Fruit fly (Drosophila melanogaster) whole organism, embryonic: Measurements from ENCODE around the gene CG5641.

ENCODE experiments used
- CG10147 ChIP-seq: fragments of 200-800 bp; sonication (Bioruptor generic); optimal IDR thresholded peaks from 2 replicates; lab custom pipeline; 2019; ENCODE audit warnings: missing biosample characterization, mild to moderate bottlenecking, missing genetic modification characterization, moderate library complexity
- CG10654 ChIP-seq: fragments of 200-800 bp; sonication (Bioruptor generic); optimal IDR thresholded peaks from 2 replicates; lab custom pipeline; 2016; ENCODE audit warnings: missing biosample characterization, missing genetic modification characterization
- CG11696 ChIP-seq: fragments of 200-800 bp; sonication (Bioruptor generic); IDR thresholded peaks from 2 replicates; pipeline ENCODE4 v1.3.6; 2022; ENCODE audit warnings: missing biosample characterization, missing genetic modification characterization
- CG11723 ChIP-seq: fragments of 200-800 bp; sonication (Bioruptor generic); optimal IDR thresholded peaks from 2 replicates; lab custom pipeline; 2017; ENCODE audit warnings: missing biosample characterization, mild to moderate bottlenecking, missing genetic modification characterization
- CG14050 ChIP-seq: fragments of 200-800 bp; sonication (Bioruptor generic); IDR thresholded peaks from 3 replicates; pipeline ENCODE4 v1.3.6; 2022; ENCODE audit warnings: missing biosample characterization, missing genetic modification characterization
- CG14860 ChIP-seq: fragments of 200-800 bp; sonication (Bioruptor generic); IDR thresholded peaks from 3 replicates; pipeline ENCODE4 v1.3.6; 2022; ENCODE audit warnings: missing biosample characterization, missing genetic modification characterization; ENCODE audit not compliant: partially characterized antibody
- CG16863 ChIP-seq: fragments of 200-800 bp; sonication (Bioruptor generic); optimal IDR thresholded peaks from 3 replicates; lab custom pipeline; 2016; ENCODE audit warnings: missing biosample characterization, missing genetic modification characterization
- CG17186 ChIP-seq: fragments of 200-800 bp; sonication (Bioruptor generic); optimal IDR thresholded peaks from 3 replicates; lab custom pipeline; 2017; ENCODE audit warnings: missing biosample characterization, missing genetic modification reagents, missing genetic modification characterization
- CG17829 ChIP-seq: fragments of 200-800 bp; optimal IDR thresholded peaks from 2 replicates; lab custom pipeline; 2019; ENCODE audit warnings: missing biosample characterization, mild to moderate bottlenecking, missing genetic modification characterization, moderate library complexity
- CG30431 ChIP-seq: fragments of 200-800 bp; sonication (Bioruptor generic); optimal IDR thresholded peaks from 2 replicates; lab custom pipeline; 2017; ENCODE audit warnings: missing biosample characterization, missing genetic modification characterization
- CG33213 ChIP-seq: fragments of 200-800 bp; sonication (Bioruptor generic); optimal IDR thresholded peaks from 3 replicates; lab custom pipeline; 2016; ENCODE audit warnings: missing biosample characterization, missing genetic modification characterization
- CG7963 ChIP-seq: fragments of 200-800 bp; sonication (Bioruptor generic); IDR thresholded peaks from 3 replicates; pipeline ENCODE4 v1.3.6; 2022; ENCODE audit warnings: missing biosample characterization, missing genetic modification characterization; ENCODE audit not compliant: partially characterized antibody
- CG7987 ChIP-seq: fragments of 200-800 bp; sonication (Bioruptor generic); optimal IDR thresholded peaks from 2 replicates; lab custom pipeline; 2018; ENCODE audit warnings: missing biosample characterization, mild to moderate bottlenecking, missing genetic modification characterization, moderate library complexity
- CG8290 ChIP-seq, 3 experiments: fragments of 200-800 bp; sonication (Bioruptor generic); optimal IDR thresholded peaks; 2 replicates each; lab custom pipeline; 2016 to 2019; ENCODE audit warnings: missing biosample characterization in 3 of 3, missing genetic modification characterization in 3 of 3, mild to moderate bottlenecking in 2 of 3, moderate library complexity in 1 of 3
- CG8765 ChIP-seq: fragments of 200-800 bp; sonication (Bioruptor generic); IDR thresholded peaks from 2 replicates; pipeline ENCODE4 v1.3.6; 2022; ENCODE audit warnings: missing biosample characterization, missing genetic modification characterization
- CG9797 ChIP-seq: fragments of 200-800 bp; sonication (Bioruptor generic); optimal IDR thresholded peaks from 3 replicates; lab custom pipeline; 2018; ENCODE audit warnings: missing biosample characterization, mild to moderate bottlenecking, missing genetic modification characterization
- D19A ChIP-seq: fragments of 200-800 bp; optimal IDR thresholded peaks from 3 replicates; lab custom pipeline; 2019; ENCODE audit warnings: missing biosample characterization, mild to moderate bottlenecking, missing genetic modification characterization, moderate library complexity
- Deaf1 ChIP-seq: fragments of 200-800 bp; optimal IDR thresholded peaks from 3 replicates; lab custom pipeline; 2019; ENCODE audit warnings: missing biosample characterization, mild to moderate bottlenecking, missing genetic modification characterization, moderate library complexity
- Doc3 ChIP-seq: fragments of 200-800 bp; sonication (Bioruptor generic); IDR thresholded peaks from 3 replicates; pipeline ENCODE4 v1.3.6; 2022; ENCODE audit warnings: missing biosample characterization, missing genetic modification characterization; ENCODE audit not compliant: partially characterized antibody
- E2f2 ChIP-seq: fragments of 200-800 bp; sonication (Bioruptor generic); IDR thresholded peaks from 2 replicates; pipeline ENCODE4 v1.3.6; 2022; ENCODE audit warnings: missing biosample characterization, missing genetic modification characterization
- GATAe ChIP-seq: fragments of 200-800 bp; sonication (Bioruptor generic); conservative IDR thresholded peaks from 2 replicates; pipeline ENCODE4 v1.3.6; 2022; ENCODE audit warnings: missing biosample characterization, missing genetic modification characterization
- Hey ChIP-seq: fragments of 200-800 bp; sonication (Bioruptor generic); optimal IDR thresholded peaks from 3 replicates; lab custom pipeline; 2018; ENCODE audit warnings: missing biosample characterization, mild to moderate bottlenecking, missing genetic modification characterization
- HmgD ChIP-seq: fragments of 200-800 bp; sonication (Bioruptor generic); optimal IDR thresholded peaks from 3 replicates; lab custom pipeline; 2016; ENCODE audit warnings: missing biosample characterization, missing genetic modification characterization
- MBD-R2 ChIP-seq: fragments of 200-800 bp; sonication (Bioruptor generic); IDR thresholded peaks from 2 replicates; pipeline ENCODE4 v1.3.6; 2022; ENCODE audit warnings: missing biosample characterization, missing genetic modification characterization
- Ptx1 ChIP-seq: fragments of 200-800 bp; sonication (Bioruptor generic); IDR thresholded peaks from 2 replicates; pipeline ENCODE4 v1.3.6; 2022; ENCODE audit warnings: missing biosample characterization, missing genetic modification characterization
- Sin3A ChIP-seq: fragments of >200 bp; optimal IDR thresholded peaks from 2 replicates; lab custom pipeline; 2018
- Taf1 ChIP-seq: fragments of 200-800 bp; sonication (Bioruptor generic); IDR thresholded peaks from 2 replicates; pipeline ENCODE4 v1.3.6; 2022; ENCODE audit warnings: missing biosample characterization, missing genetic modification characterization
- ci ChIP-seq: fragments of 200-800 bp; sonication (Bioruptor generic); IDR thresholded peaks from 3 replicates; pipeline ENCODE4 v1.3.6; 2022; ENCODE audit warnings: missing biosample characterization, missing genetic modification characterization
- dmrt11E ChIP-seq: fragments of 200-800 bp; sonication (Bioruptor generic); optimal IDR thresholded peaks from 3 replicates; lab custom pipeline; 2018; ENCODE audit warnings: missing biosample characterization, mild to moderate bottlenecking, missing genetic modification characterization, moderate library complexity
- emc ChIP-seq: fragments of 200-800 bp; sonication (Bioruptor generic); optimal IDR thresholded peaks from 2 replicates; lab custom pipeline; 2016; ENCODE audit warnings: missing biosample characterization, missing genetic modification characterization
- grau ChIP-seq: fragments of 200-800 bp; optimal IDR thresholded peaks from 3 replicates; lab custom pipeline; 2019; ENCODE audit warnings: missing biosample characterization, mild to moderate bottlenecking, missing genetic modification characterization, moderate library complexity
- gro ChIP-seq: fragments of 200-800 bp; sonication (Bioruptor generic); optimal IDR thresholded peaks from 2 replicates; lab custom pipeline; 2016; ENCODE audit warnings: missing biosample characterization, missing genetic modification characterization
- ham ChIP-seq: fragments of 200-800 bp; sonication (Bioruptor generic); IDR thresholded peaks from 2 replicates; pipeline ENCODE4 v1.3.6; 2022; ENCODE audit warnings: missing biosample characterization, missing genetic modification characterization
- kah ChIP-seq: fragments of 200-800 bp; sonication (Bioruptor generic); optimal IDR thresholded peaks from 2 replicates; lab custom pipeline; 2018; ENCODE audit warnings: missing biosample characterization, mild to moderate bottlenecking, missing genetic modification characterization
- mirr ChIP-seq: fragments of 200-800 bp; sonication (Bioruptor generic); optimal IDR thresholded peaks from 3 replicates; lab custom pipeline; 2018; ENCODE audit warnings: missing biosample characterization, mild to moderate bottlenecking, missing genetic modification characterization
- org-1 ChIP-seq: fragments of 200-800 bp; sonication (Bioruptor generic); optimal IDR thresholded peaks from 2 replicates; lab custom pipeline; 2017; ENCODE audit warnings: missing biosample characterization, missing genetic modification characterization
- p53 ChIP-seq: fragments of 200-800 bp; sonication (Bioruptor generic); optimal IDR thresholded peaks from 2 replicates; lab custom pipeline; 2016; ENCODE audit warnings: missing biosample characterization, missing genetic modification characterization
- pan ChIP-seq, 4 experiments: fragments of >200 bp in 3 of 4; fragments of 200-800 bp in 1 of 4; sonication (Bioruptor generic) in 1 of 4; optimal IDR thresholded peaks in 3 of 4; IDR thresholded peaks in 1 of 4; 2 replicates each; pipeline versions ENCODE4 v1.3.6 to Lab custom; 2017 to 2022; ENCODE audit warnings: missing biosample characterization in 2 of 4, missing genetic modification characterization in 2 of 4, mixed read lengths in 1 of 4
- pb ChIP-seq: fragments of 200-800 bp; sonication (Bioruptor generic); optimal IDR thresholded peaks from 3 replicates; lab custom pipeline; 2016; ENCODE audit warnings: missing biosample characterization, missing genetic modification characterization
- peb ChIP-seq: fragments of 200-800 bp; sonication (Bioruptor generic); IDR thresholded peaks from 2 replicates; pipeline ENCODE4 v1.3.6; 2022; ENCODE audit warnings: missing biosample characterization, missing genetic modification characterization
- pum ChIP-seq: fragments of 200-800 bp; sonication (Bioruptor generic); optimal IDR thresholded peaks from 2 replicates; lab custom pipeline; 2016; ENCODE audit warnings: missing biosample characterization, missing genetic modification characterization
- row ChIP-seq: fragments of 200-800 bp; sonication (Bioruptor generic); IDR thresholded peaks from 3 replicates; pipeline ENCODE4 v1.3.6; 2022; ENCODE audit warnings: missing biosample characterization, missing genetic modification characterization
- sc ChIP-seq, 3 experiments: fragments of >200 bp in 2 of 3; fragments of 200-800 bp in 1 of 3; sonication (Bioruptor generic) in 1 of 3; optimal IDR thresholded peaks; 2 replicates in 2 of 3; 3 replicates in 1 of 3; lab custom pipeline; 2017; ENCODE audit warnings: mild to moderate bottlenecking in 1 of 3, missing biosample characterization in 1 of 3, missing genetic modification characterization in 1 of 3, missing genetic modification reagents in 1 of 3
- shn ChIP-seq: fragments of 200-800 bp; sonication (Bioruptor generic); optimal IDR thresholded peaks from 3 replicates; lab custom pipeline; 2016; ENCODE audit warnings: missing biosample characterization, missing genetic modification characterization
- slp2 ChIP-seq: fragments of 200-800 bp; sonication (Bioruptor generic); optimal IDR thresholded peaks from 2 replicates; lab custom pipeline; 2016; ENCODE audit warnings: missing biosample characterization, missing genetic modification characterization
- so ChIP-seq: fragments of 200-800 bp; sonication (Bioruptor generic); IDR thresholded peaks from 3 replicates; pipeline ENCODE4 v1.3.6; 2022; ENCODE audit warnings: missing biosample characterization, missing genetic modification characterization
- sob ChIP-seq: fragments of 200-800 bp; sonication (Bioruptor generic); IDR thresholded peaks from 2 replicates; pipeline ENCODE4 v1.3.6; 2022; ENCODE audit warnings: missing biosample characterization, missing genetic modification characterization
- ttk ChIP-seq: fragments of 200-800 bp; sonication (Bioruptor generic); IDR thresholded peaks from 2 replicates; pipeline ENCODE4 v2.1.2; 2022; ENCODE audit warnings: missing biosample characterization, missing genetic modification characterization
- wdn ChIP-seq: fragments of 200-800 bp; sonication (Bioruptor generic); IDR thresholded peaks from 2 replicates; pipeline ENCODE4 v1.3.6; 2022; ENCODE audit warnings: missing biosample characterization, missing genetic modification characterization
- wor ChIP-seq: fragments of 200-800 bp; sonication (Bioruptor generic); IDR thresholded peaks from 2 replicates; pipeline ENCODE4 v1.3.6; 2022; ENCODE audit warnings: missing biosample characterization, missing genetic modification characterization
- zfh1 ChIP-seq: fragments of 200-800 bp; sonication (Bioruptor generic); IDR thresholded peaks from 3 replicates; pipeline ENCODE4 v1.3.6; 2022; ENCODE audit warnings: missing biosample characterization, missing genetic modification characterization

CG5641 gene

dm6 chr3R:12456370-12456940 is 27.4 kb upstream of the CG5641 start, which contains the start of gene trus:
Gene trus (plus strand): TSS chr3R:12456573.
- TF ChIP-seq CG10654 (GFP tag; lab: Kevin White, UChicago) = no peak
- TF ChIP-seq Ptx1 (GFP tag; lab: Robert Waterston, UW) = no peak
- TF ChIP-seq Doc3 (GFP tag; lab: Robert Waterston, UW) = peak; percentile 88
- no peak; the same call in 2 of the 3 replicates for TF ChIP-seq row (GFP tag; lab: Robert Waterston, UW)
- no peak for TF ChIP-seq HmgD (GFP tag; lab: Kevin White, UChicago)
- TF ChIP-seq kah = no peak
- TF ChIP-seq CG7963 (GFP tag; lab: Robert Waterston, UW) = peak; percentile 62; the same call in 2 of the 3 replicates
- TF ChIP-seq Hey (tag; lab: Kevin White, UChicago) = no peak
- no peak for TF ChIP-seq CG14050 (GFP tag; lab: Robert Waterston, UW)
- TF ChIP-seq shn (GFP tag; lab: Kevin White, UChicago) = no peak
- TF ChIP-seq MBD-R2 (GFP tag; lab: Robert Waterston, UW) = peak; percentile 75
- TF ChIP-seq E2f2 (GFP tag; lab: Robert Waterston, UW) = peak; percentile 91
- no peak for TF ChIP-seq CG11723 (GFP tag; lab: Kevin White, UChicago)
- TF ChIP-seq org-1 (GFP tag; lab: Kevin White, UChicago) = no peak
- TF ChIP-seq CG14860 (GFP tag; lab: Robert Waterston, UW) = peak; percentile 76
- no peak for TF ChIP-seq CG33213 (GFP tag; lab: Kevin White, UChicago)
- no peak for TF ChIP-seq CG7987 (GFP tag; lab: Kevin White, UChicago)
- no peak for TF ChIP-seq CG30431 (GFP tag; lab: Kevin White, UChicago)
- TF ChIP-seq CG8765 (GFP tag; lab: Robert Waterston, UW) = no peak
- no peak for TF ChIP-seq gro
- peak; percentile 4 for TF ChIP-seq CG17829 (tag; lab: Kevin White, UChicago)
- TF ChIP-seq ttk (GFP tag; lab: Robert Waterston, UW) = no peak
- TF ChIP-seq Taf1 = no peak
- no peak for TF ChIP-seq pan (optimal IDR thresholded peaks at IDR 0.05; lab: Kevin White, UChicago)
- no peak for TF ChIP-seq pan (GFP tag; optimal IDR thresholded peaks at IDR 0.05 in 1 of 2, IDR thresholded peaks at IDR 0.05 in 1 of 2)
- TF ChIP-seq p53 = no peak
- TF ChIP-seq CG9797 = no peak
- TF ChIP-seq sc (optimal IDR thresholded peaks at IDR 0.05; lab: Kevin White, UChicago) = no peak
- TF ChIP-seq sc (GFP tag; optimal IDR thresholded peaks at IDR 0.05; lab: Kevin White, UChicago) = no peak
- TF ChIP-seq ham = no peak
- no peak for TF ChIP-seq so (GFP tag; lab: Robert Waterston, UW)
- TF ChIP-seq CG16863 (GFP tag; lab: Kevin White, UChicago) = no peak
- no peak for TF ChIP-seq wor
- TF ChIP-seq ci (GFP tag; lab: Robert Waterston, UW) = no peak
- no peak for TF ChIP-seq Sin3A (lab: Kevin White, UChicago)
- TF ChIP-seq grau = no peak
- no peak for TF ChIP-seq CG8290 (GFP tag; optimal IDR thresholded peaks at IDR 0.05; lab: Kevin White, UChicago)
- TF ChIP-seq CG8290 (tag; optimal IDR thresholded peaks at IDR 0.05; lab: Kevin White, UChicago) = no peak
- TF ChIP-seq pb (GFP tag; lab: Kevin White, UChicago) = no peak
- TF ChIP-seq wdn (GFP tag; lab: Robert Waterston, UW) = no peak
- no peak for TF ChIP-seq pum (GFP tag; lab: Kevin White, UChicago)
- TF ChIP-seq dmrt11E (tag; lab: Kevin White, UChicago) = no peak
- no peak for TF ChIP-seq slp2 (GFP tag; lab: Kevin White, UChicago)
- TF ChIP-seq mirr (GFP tag; lab: Kevin White, UChicago) = no peak
- TF ChIP-seq CG10147 = no peak
- TF ChIP-seq peb (GFP tag; lab: Robert Waterston, UW) = no peak
- TF ChIP-seq emc = no peak
- TF ChIP-seq Deaf1 (tag; lab: Kevin White, UChicago) = no peak
- TF ChIP-seq D19A (tag; lab: Kevin White, UChicago) = peak; percentile 54
- no peak for TF ChIP-seq CG11696 (GFP tag; lab: Robert Waterston, UW)
- TF ChIP-seq CG17186 (GFP tag; lab: Kevin White, UChicago) = peak; percentile 25
- TF ChIP-seq GATAe = no peak
- no peak for TF ChIP-seq sob
- no peak for TF ChIP-seq zfh1 (GFP tag; lab: Robert Waterston, UW)
